Worm (Caenorhabditis elegans) whole organism, early embryonic: ENCODE data around the gene sdz-8.

Experiments
- aly-1 ChIP-seq: sonication (generic microtip); optimal IDR thresholded peaks from 2 replicates; lab custom pipeline; 2016; ENCODE audit warnings: missing genetic modification characterization, missing compliant biosample characterization
- hmbx-1 ChIP-seq: sonication (generic microtip); optimal IDR thresholded peaks from 2 replicates; lab custom pipeline; 2016; ENCODE audit warnings: mild to moderate bottlenecking, missing genetic modification characterization, missing compliant biosample characterization
- pes-1 ChIP-seq: fragments of 200-800 bp; sonication (Bioruptor generic); IDR thresholded peaks from 2 replicates; pipeline ENCODE4 v1.3.6; 2022; ENCODE audit warnings: missing genetic modification reagents, missing genetic modification characterization, missing compliant biosample characterization

DNA sequence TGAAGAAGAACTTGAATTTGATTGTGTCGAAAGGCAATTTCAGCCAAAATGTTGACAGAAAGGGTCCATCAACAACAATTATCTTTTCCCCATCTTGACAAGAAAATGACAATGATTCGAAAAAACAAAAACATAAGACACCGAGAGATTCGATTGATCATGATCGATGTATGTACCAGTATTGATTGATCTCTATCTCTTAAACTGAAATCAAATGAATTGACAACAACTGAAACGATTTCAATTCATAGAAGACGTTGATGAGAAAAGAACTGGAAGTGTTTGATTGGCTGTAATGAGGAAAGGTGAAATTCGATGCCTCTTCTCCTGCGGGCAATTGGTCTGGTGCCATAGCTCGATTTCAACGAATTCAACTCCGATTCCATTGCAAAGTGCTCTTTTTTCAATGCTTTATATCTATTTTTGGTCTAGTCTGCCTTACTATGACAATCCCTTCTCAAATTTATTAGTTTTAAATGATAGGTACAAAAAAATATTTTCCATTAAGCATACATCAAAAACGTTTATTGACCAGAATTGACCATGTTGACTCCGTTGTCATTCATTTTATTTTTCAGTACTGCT lies 17.5 kb upstream of the sdz-8 start:
- no peak for TF ChIP-seq pes-1 (GFP tag; lab: Robert Waterston, UW)
- TF ChIP-seq hmbx-1 (tag; lab: Kevin White, UChicago), result no peak
- TF ChIP-seq aly-1, result no peak
